Fruit fly (Drosophila melanogaster) Kc167 (cell line): ENCODE data around the gene spn-D.

Experiments
- Myc ChIP-seq: fragments of >200 bp; optimal IDR thresholded peaks from 2 replicates; lab custom pipeline; 2017; ENCODE audit warnings: missing external identifiers
- h ChIP-seq: fragments of >200 bp; optimal IDR thresholded peaks from 3 replicates; lab custom pipeline; 2018; ENCODE audit warnings: missing external identifiers
- psq ChIP-seq: fragments of >200 bp; optimal IDR thresholded peaks from 2 replicates; lab custom pipeline; 2017; ENCODE audit warnings: missing external identifiers
- ttk ChIP-seq: sonication (Bioruptor generic); optimal IDR thresholded peaks from 2 replicates; lab custom pipeline; 2017; ENCODE audit warnings: missing external identifiers

DNA sequence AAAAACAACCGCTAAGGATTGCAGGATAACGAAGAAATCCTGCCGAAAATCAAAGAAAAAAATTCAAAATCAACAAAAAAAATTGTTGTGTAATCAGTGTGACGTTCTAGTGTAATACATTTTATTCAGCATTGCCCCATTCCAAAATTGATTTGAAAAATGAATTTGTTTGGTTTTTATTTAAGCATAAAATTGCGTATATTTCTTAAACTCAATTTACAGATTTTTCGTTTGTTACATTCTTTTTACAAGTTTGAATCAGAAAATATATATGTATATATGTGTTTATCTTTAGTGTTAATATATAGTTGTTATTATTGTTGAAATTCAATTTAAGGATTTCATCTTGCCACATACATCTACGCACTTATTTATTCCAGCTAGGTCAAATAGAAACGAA, 40.9 kb upstream of the spn-D start, which contains the start of gene CG6059:
- TF ChIP-seq ttk (lab: Kevin White, UChicago) (no peak), Myc (lab: Kevin White, UChicago) (no peak), h (lab: Kevin White, UChicago) (no peak), psq (lab: Kevin White, UChicago) (no peak)
